1 fruit fly cellular context compared by ENCODE assay signal in the genomic region with DNA sequence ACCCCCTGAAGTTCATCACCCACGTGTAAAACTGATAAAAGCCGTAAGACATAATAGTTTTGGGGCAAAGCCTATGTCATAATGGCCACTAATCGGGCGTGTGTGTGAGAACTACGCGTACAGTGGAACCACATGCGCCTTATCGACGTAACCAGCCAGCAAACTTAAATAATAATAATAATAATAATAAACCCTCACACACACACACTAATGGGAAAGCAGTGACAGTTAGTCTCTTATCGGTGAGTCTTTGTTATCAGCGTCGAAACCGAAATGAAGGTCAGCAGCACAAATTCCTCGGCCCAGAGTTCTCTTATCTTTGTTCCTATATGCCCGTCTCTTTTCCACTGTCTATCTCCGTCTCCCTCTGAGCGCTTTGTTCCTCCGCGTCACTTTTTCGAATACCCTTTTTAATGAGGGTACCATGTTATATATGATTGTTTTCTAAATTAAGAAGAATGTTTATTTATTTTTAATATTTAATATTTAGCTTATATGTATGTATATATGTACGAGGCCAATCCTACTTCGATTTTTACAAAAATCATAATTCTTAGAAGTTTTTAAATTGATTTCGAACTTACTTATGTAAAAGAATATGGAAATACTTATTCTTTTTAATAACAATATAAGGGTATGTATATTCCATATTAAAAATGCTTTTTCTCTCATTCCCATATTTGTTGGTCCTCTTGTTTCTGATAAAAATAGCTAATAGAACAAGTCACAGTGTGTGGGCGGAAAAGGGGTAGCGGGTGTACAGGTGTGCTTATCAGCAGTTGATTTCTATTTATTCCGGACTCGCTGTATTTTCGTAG.
TF ChIP-seq lines count a peak whose summit lies in the region.

No protein-coding gene starts in this region.

TF ChIP-seq in whole organism, embryonic, 481 proteins besides CTCF, POLR2A, EP300 and RAD21 (continued from another document):
- peak; percentile 26 for TF ChIP-seq BtbVII (GFP tag; optimal IDR thresholded peaks at IDR 0.05; lab: Kevin White, UChicago)
- TF ChIP-seq Adf1 (GFP tag; IDR thresholded peaks at IDR 0.05; lab: Robert Waterston, UW) = peak; percentile 59
- no peak for TF ChIP-seq CG31365 (tag; optimal IDR thresholded peaks at IDR 0.05; lab: Kevin White, UChicago)
- no peak for TF ChIP-seq Ets97D (GFP tag; optimal IDR thresholded peaks at IDR 0.05; lab: Kevin White, UChicago)
- peak; percentile 91 for TF ChIP-seq mirr (GFP tag; optimal IDR thresholded peaks at IDR 0.05; lab: Kevin White, UChicago)
- no peak for TF ChIP-seq CG8359 (GFP tag; optimal IDR thresholded peaks at IDR 0.05; lab: Kevin White, UChicago; ENCODE audit: borderline replicate concordance)
- peak; percentile 77 for TF ChIP-seq Dek (tag; optimal IDR thresholded peaks at IDR 0.05; lab: Kevin White, UChicago)
- TF ChIP-seq run (tag; optimal IDR thresholded peaks at IDR 0.05; lab: Kevin White, UChicago) = no peak
